Worm (Caenorhabditis elegans) whole organism, L2 larva: ENCODE data around the gene R08F11.1.

Experiments
- aly-2 ChIP-seq: fragments of 150-350 bp; optimal IDR thresholded peaks from 2 replicates; lab custom pipeline; 2014; ENCODE audit warnings: missing biosample characterization, missing genetic modification characterization
- blmp-1 ChIP-seq: sonication (generic microtip); optimal IDR thresholded peaks from 2 replicates; lab custom pipeline; 2017; ENCODE audit warnings: missing genetic modification characterization, mild to moderate bottlenecking, missing compliant biosample characterization, antibody characterized with exemption, moderate library complexity; ENCODE audit not compliant: insufficient read depth
- ceh-16 ChIP-seq: fragments of 150-350 bp; optimal IDR thresholded peaks from 2 replicates; lab custom pipeline; 2014; ENCODE audit warnings: missing biosample characterization, missing genetic modification characterization
- ceh-82 ChIP-seq: fragments of 150-350 bp; optimal IDR thresholded peaks from 2 replicates; lab custom pipeline; 2014; ENCODE audit warnings: missing biosample characterization, missing genetic modification characterization
- elt-1 ChIP-seq: fragments of 150-350 bp; optimal IDR thresholded peaks from 2 replicates; lab custom pipeline; 2014; ENCODE audit warnings: missing biosample characterization, missing genetic modification characterization
- elt-3 ChIP-seq: sonication (generic microtip); optimal IDR thresholded peaks from 2 replicates; lab custom pipeline; 2017; ENCODE audit warnings: missing biosample characterization, missing genetic modification characterization
- lin-39 ChIP-seq: fragments of 150-350 bp; optimal IDR thresholded peaks from 2 replicates; lab custom pipeline; 2014; ENCODE audit warnings: missing biosample characterization, missing genetic modification reagents, missing genetic modification characterization
- lsy-2 ChIP-seq, 2 experiments: fragments of 150-350 bp in 1 of 2; sonication (generic microtip) in 1 of 2; optimal IDR thresholded peaks; 2 replicates each; lab custom pipeline; 2014 to 2017; ENCODE audit warnings: missing biosample characterization in 2 of 2, missing genetic modification characterization in 2 of 2
- nhr-237 ChIP-seq: fragments of 150-350 bp; optimal IDR thresholded peaks from 2 replicates; lab custom pipeline; 2014; ENCODE audit warnings: missing biosample characterization, missing genetic modification characterization
- snpc-4 ChIP-seq: fragments of 150-350 bp; optimal IDR thresholded peaks from 2 replicates; lab custom pipeline; 2014; ENCODE audit warnings: missing biosample characterization, missing genetic modification characterization
- unc-39 ChIP-seq: fragments of 150-350 bp; optimal IDR thresholded peaks from 2 replicates; lab custom pipeline; 2014; ENCODE audit warnings: missing biosample characterization, missing genetic modification characterization

- TF ChIP-seq aly-2 (tag; lab: Kevin White, UChicago): no peak
- TF ChIP-seq ceh-82 (tag; lab: Kevin White, UChicago): no peak
- no peak for TF ChIP-seq lsy-2 (tag; optimal IDR thresholded peaks at IDR 0.05; lab: Kevin White, UChicago)
- TF ChIP-seq snpc-4 (tag; lab: Kevin White, UChicago): no peak
- no peak for TF ChIP-seq ceh-16 (tag; lab: Kevin White, UChicago)
- TF ChIP-seq blmp-1 (tag; lab: Kevin White, UChicago): no peak
- no peak for TF ChIP-seq nhr-237 (tag; lab: Kevin White, UChicago)
- TF ChIP-seq lin-39: no peak
- TF ChIP-seq elt-1 (tag; lab: Kevin White, UChicago): no peak
- no peak for TF ChIP-seq elt-3 (tag; lab: Kevin White, UChicago)
- no peak for TF ChIP-seq unc-39 (tag; lab: Kevin White, UChicago)
These were observed 21.5 kb upstream of the R08F11.1 start, which contains the start of gene R08F11.4 for ce11 chrV:3805499-3805898.
